Worm (Caenorhabditis elegans): ENCODE measurements around the gene let-2.

DNA sequence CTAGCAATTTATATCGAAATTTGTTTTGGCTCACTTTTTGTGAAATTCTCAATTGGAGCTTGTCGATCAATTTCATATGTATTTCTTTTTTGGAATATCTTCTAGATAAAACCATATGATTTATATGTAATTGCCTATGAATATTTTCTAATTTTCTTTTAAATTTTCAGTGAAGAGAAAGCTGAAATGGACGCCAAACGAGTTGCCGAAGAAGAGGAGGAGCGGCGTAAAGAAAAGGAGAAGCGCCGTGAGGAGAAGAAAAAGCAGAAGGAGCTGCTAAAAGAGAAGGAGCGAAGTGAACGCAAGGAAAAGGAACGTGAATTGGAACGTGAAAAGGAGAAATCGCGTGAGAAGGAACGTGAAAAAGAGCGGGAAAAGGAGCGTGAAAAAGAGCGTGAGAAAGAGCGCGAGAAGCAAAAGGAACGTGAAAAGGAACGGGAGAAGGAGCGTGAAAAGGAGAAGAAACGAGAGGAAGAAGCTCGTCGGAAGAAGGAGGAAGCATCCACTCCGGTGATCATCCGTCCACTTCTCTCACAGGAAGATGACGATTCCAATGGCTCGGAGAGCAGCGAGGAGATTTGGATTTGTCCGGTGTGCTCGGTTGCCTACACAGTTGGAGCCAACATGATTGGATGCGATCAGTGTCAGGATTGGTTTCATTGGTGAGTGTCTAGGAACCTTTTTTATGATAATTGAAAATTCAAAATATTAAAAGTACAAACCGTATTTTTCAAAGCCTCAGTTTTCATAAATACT is 45.1 kb downstream of the let-2 start:
- TF ChIP-seq egl-27 (tag; optimal IDR thresholded peaks at IDR 0.05) (no peak), unc-62 (GFP tag; optimal IDR thresholded peaks at IDR 0.05) (no peak), blmp-1 (tag; optimal IDR thresholded peaks at IDR 0.05; ENCODE audit: insufficient read depth) (no peak), nhr-11 (tag; optimal IDR thresholded peaks at IDR 0.05) (no peak)
